Fruit fly (Drosophila melanogaster): ENCODE results near the gene Gprk2.

The Gprk2 gene

DNA sequence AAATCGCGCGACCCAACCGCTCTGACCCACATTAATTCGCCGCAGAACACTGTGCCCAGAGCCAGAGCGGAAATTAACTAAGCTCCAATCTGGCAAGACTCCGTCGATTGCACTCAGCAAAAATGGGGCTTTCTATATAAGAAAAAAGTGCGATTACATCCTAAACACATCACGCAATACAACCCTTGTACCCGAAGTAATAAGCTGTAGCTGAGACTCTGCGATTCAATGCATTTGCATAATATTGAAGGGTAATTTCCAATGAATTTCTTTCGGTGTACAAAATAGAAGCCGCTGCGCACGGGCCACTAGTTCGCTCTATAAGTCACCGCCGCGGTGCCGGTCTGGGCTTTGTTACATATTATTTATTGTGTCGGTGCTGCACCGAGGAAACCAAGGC is 77.1 kb downstream of the Gprk2 start (continued):
- TF ChIP-seq salr (GFP tag; optimal IDR thresholded peaks at IDR 0.05) (peak; percentile 1 to 23), Met (GFP tag; optimal IDR thresholded peaks at IDR 0.05) (no peak), CG3032 (tag; optimal IDR thresholded peaks at IDR 0.05) (peak; percentile 17), Eip78C (GFP tag) (peak; percentile 82), fkh (GFP tag; optimal IDR thresholded peaks at IDR 0.05) (no peak), cyc (GFP tag; optimal IDR thresholded peaks at IDR 0.05) (no peak), Sox102F (GFP tag; optimal IDR thresholded peaks at IDR 0.05) (no peak), Gug (GFP tag; IDR thresholded peaks at IDR 0.05) (peak; percentile 66), CG8319 (GFP tag; optimal IDR thresholded peaks at IDR 0.05) (no peak), Sox14 (GFP tag; optimal IDR thresholded peaks at IDR 0.05) (peak; percentile 48), acj6 (GFP tag; optimal IDR thresholded peaks at IDR 0.05) (peak; percentile 41), dac (GFP tag; optimal IDR thresholded peaks at IDR 0.05) (peak; percentile 62), Hr39 (GFP tag; optimal IDR thresholded peaks at IDR 0.05) (no peak), CG11294 (GFP tag; IDR thresholded peaks at IDR 0.05) (peak; percentile 53; the same call in 1 of the 2 replicates), CG3919 (GFP tag; optimal IDR thresholded peaks at IDR 0.05) (peak; percentile 60), CG32006 (GFP tag; optimal IDR thresholded peaks at IDR 0.05) (peak; percentile 82), net (GFP tag; optimal IDR thresholded peaks at IDR 0.05) (peak; percentile 62), CG11762 (GFP tag; optimal IDR thresholded peaks at IDR 0.05; ENCODE audit: insufficient read depth) (no peak), Sox15 (GFP tag; optimal IDR thresholded peaks at IDR 0.05) (no peak), CG1621 (tag; optimal IDR thresholded peaks at IDR 0.05) (peak; percentile 39), Blimp-1 (GFP tag; optimal IDR thresholded peaks at IDR 0.05) (no peak), fd59A (GFP tag; optimal IDR thresholded peaks at IDR 0.05) (peak; percentile 44), Ets96B (tag; optimal IDR thresholded peaks at IDR 0.05) (peak; percentile 50), OdsH (GFP tag; optimal IDR thresholded peaks at IDR 0.05) (peak; percentile 62), achi (GFP tag; optimal IDR thresholded peaks at IDR 0.05) (peak; percentile 26), CG6163 (GFP tag; IDR thresholded peaks at IDR 0.05) (peak; percentile 82), ss (GFP tag; optimal IDR thresholded peaks at IDR 0.05) (peak in 1 of 2 experiments; percentile 25)

DNA sequence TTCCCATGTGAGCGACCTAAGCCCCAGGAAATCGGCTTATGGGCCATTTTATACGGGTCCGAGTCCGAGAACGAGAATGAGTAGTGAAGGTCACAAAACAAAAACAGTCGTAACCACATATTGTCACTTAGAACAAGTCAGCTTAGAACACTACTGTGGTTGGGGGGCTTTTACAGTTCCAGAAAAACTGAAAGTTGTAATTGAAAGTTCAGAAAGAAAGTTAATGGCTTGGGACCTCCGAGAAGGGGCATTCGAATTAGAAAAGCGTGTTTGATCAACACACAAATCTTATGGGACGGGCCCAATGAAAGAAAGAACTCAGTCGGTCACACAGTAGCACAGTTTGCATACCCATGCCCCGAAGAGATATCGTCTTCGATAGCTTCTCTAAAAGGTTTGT is 78.0 kb downstream of the Gprk2 start:
- TF ChIP-seq CG3032 (tag; optimal IDR thresholded peaks at IDR 0.05) (no peak), CG32006 (GFP tag; optimal IDR thresholded peaks at IDR 0.05) (no peak), CG11902 (GFP tag; optimal IDR thresholded peaks at IDR 0.05) (no peak), Sox14 (GFP tag; optimal IDR thresholded peaks at IDR 0.05) (no peak), CG8319 (GFP tag; optimal IDR thresholded peaks at IDR 0.05) (no peak), CG31627 (GFP tag; optimal IDR thresholded peaks at IDR 0.05) (no peak), fd59A (GFP tag; optimal IDR thresholded peaks at IDR 0.05) (no peak), Ets21C (GFP tag; optimal IDR thresholded peaks at IDR 0.05) (no peak), CG3919 (GFP tag; optimal IDR thresholded peaks at IDR 0.05) (no peak), Lpt (GFP tag; optimal IDR thresholded peaks at IDR 0.05) (no peak)

DNA sequence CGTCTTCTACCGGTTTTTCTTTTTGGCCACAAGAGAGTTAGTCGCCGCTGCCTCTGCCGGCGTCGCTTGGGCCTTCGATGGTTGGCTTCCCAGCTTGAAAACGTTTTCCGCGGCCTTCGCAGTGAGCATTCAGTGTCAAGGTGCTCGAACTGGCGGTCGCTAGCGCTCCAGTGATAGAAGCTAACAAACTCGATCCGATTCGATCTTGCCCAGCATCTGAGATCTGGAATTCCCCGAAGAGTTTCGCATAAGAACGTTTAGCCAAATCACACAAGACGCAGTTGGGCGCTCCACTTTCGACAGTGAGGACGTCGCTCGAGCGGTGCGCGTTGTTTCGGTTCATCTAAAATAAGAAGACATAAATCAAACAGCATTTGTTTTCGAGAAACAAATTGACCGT is 94.1 kb downstream of the Gprk2 start, which contains the start of gene mey:
Gene mey (plus strand): TSS at position 122 of the 400 bp plus-strand sequence.
- TF ChIP-seq eg (GFP tag; IDR thresholded peaks at IDR 0.05) = 0 out of 3 replicates have a peak, but pooled peaks have one; percentile 26
- TF ChIP-seq dac (GFP tag; optimal IDR thresholded peaks at IDR 0.05) = no peak

DNA sequence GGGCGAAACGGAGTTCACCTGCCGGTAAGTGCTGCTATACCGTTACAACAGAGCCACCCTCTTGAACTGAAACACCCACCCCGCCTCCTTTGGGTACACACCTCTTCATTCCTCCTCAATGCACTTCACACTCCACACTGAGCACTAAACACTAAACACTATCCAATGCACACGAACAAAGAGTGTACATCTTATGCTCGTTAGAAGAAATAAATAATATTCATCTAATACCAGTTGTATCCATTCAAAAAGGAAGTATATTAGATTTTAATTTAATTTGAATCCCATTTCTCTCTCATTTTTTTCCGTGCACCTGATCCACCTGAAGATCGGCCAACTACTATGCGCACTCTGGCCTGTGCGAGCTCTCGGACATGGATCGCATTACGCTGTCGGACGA is 98.6 kb downstream of the Gprk2 start:
- peak; percentile 4 for TF ChIP-seq CG34406 (GFP tag; optimal IDR thresholded peaks at IDR 0.05)
- TF ChIP-seq Sox15 (GFP tag; optimal IDR thresholded peaks at IDR 0.05) = no peak
- peak; percentile 63 for TF ChIP-seq Ets96B (tag; optimal IDR thresholded peaks at IDR 0.05)
- TF ChIP-seq lz (GFP tag; optimal IDR thresholded peaks at IDR 0.05) = no peak
- peak; percentile 21 for TF ChIP-seq Eip75B (GFP tag; optimal IDR thresholded peaks at IDR 0.05)
- no peak for TF ChIP-seq CG11762 (GFP tag; optimal IDR thresholded peaks at IDR 0.05; ENCODE audit: insufficient read depth)
- no peak for TF ChIP-seq dac (GFP tag; optimal IDR thresholded peaks at IDR 0.05)
- TF ChIP-seq salr (GFP tag; optimal IDR thresholded peaks at IDR 0.05) = peak in 1 of 2 experiments; percentile 25
- no peak for TF ChIP-seq Sox102F (GFP tag; optimal IDR thresholded peaks at IDR 0.05)
- TF ChIP-seq Gug (GFP tag; IDR thresholded peaks at IDR 0.05) = no peak
- TF ChIP-seq CG3032 (tag; optimal IDR thresholded peaks at IDR 0.05) = peak; percentile 53
- TF ChIP-seq topi (GFP tag; optimal IDR thresholded peaks at IDR 0.05) = peak; percentile 31
- TF ChIP-seq CG8632 (GFP tag; optimal IDR thresholded peaks at IDR 0.05) = peak; percentile 17
- TF ChIP-seq Blimp-1 (GFP tag; optimal IDR thresholded peaks at IDR 0.05) = no peak
- TF ChIP-seq CG10631 (GFP tag; optimal IDR thresholded peaks at IDR 0.05) = peak; percentile 39
- TF ChIP-seq CG3919 (GFP tag; optimal IDR thresholded peaks at IDR 0.05) = peak; percentile 46
- no peak for TF ChIP-seq cyc (GFP tag; optimal IDR thresholded peaks at IDR 0.05)
- peak; percentile 32 for TF ChIP-seq acj6 (GFP tag; optimal IDR thresholded peaks at IDR 0.05)
- TF ChIP-seq Sox14 (GFP tag; optimal IDR thresholded peaks at IDR 0.05) = peak; percentile 32
- no peak for TF ChIP-seq CG6854 (GFP tag; optimal IDR thresholded peaks at IDR 0.05)
- no peak for TF ChIP-seq vri (GFP tag; optimal IDR thresholded peaks at IDR 0.05)
- TF ChIP-seq CG6163 (GFP tag; IDR thresholded peaks at IDR 0.05) = 0 out of 3 replicates have a peak, but pooled peaks have one; percentile 55
- no peak for TF ChIP-seq CG1621 (tag; optimal IDR thresholded peaks at IDR 0.05)
- TF ChIP-seq CG11902 (GFP tag; optimal IDR thresholded peaks at IDR 0.05) = no peak
- TF ChIP-seq CG15336 (GFP tag; IDR thresholded peaks at IDR 0.05) = no peak
- TF ChIP-seq CG7368 (GFP tag; optimal IDR thresholded peaks at IDR 0.05) = no peak
- no peak for TF ChIP-seq net (GFP tag; optimal IDR thresholded peaks at IDR 0.05)
- TF ChIP-seq CG6808 (GFP tag; optimal IDR thresholded peaks at IDR 0.05) = no peak
- TF ChIP-seq CG31627 (GFP tag; optimal IDR thresholded peaks at IDR 0.05) = peak; percentile 18

Data from whole organism, prepupa.